Fruit fly (Drosophila melanogaster): ENCODE data around the gene CG5641.

dm6 chr3R:12405928-12406234 lies 23.2 kb downstream of the CG5641 start, which contains the start of gene Cyp9f2:
- TF ChIP-seq CG8478 (optimal IDR thresholded peaks at IDR 0.05) (no peak), CTCF (optimal IDR thresholded peaks at IDR 0.05) (no peak)

All from S2 (cell line).